Fruit fly (Drosophila melanogaster) whole organism, pupa: ENCODE data around the gene CG12219.

Source experiments
- CG12605 ChIP-seq: fragments of 200-800 bp; sonication (Bioruptor generic); IDR thresholded peaks from 2 replicates; pipeline ENCODE4 v1.3.6; 2022; ENCODE audit warnings: missing biosample characterization, missing genetic modification characterization
- CG15710 ChIP-seq: fragments of 200-800 bp; sonication (Bioruptor generic); optimal IDR thresholded peaks from 2 replicates; lab custom pipeline; 2018; ENCODE audit warnings: missing biosample characterization, mild to moderate bottlenecking, missing genetic modification characterization, moderate library complexity
- CG32121 ChIP-seq: fragments of 200-800 bp; sonication (Bioruptor generic); IDR thresholded peaks from 2 replicates; pipeline ENCODE4 v1.3.6; 2022; ENCODE audit warnings: missing biosample characterization, missing genetic modification characterization
- CG34367 ChIP-seq: fragments of 200-800 bp; sonication (Bioruptor generic); optimal IDR thresholded peaks from 2 replicates; lab custom pipeline; 2018; ENCODE audit warnings: missing biosample characterization, mild to moderate bottlenecking, missing genetic modification characterization
- CG8159 ChIP-seq: fragments of 200-800 bp; sonication (Bioruptor generic); optimal IDR thresholded peaks from 3 replicates; lab custom pipeline; 2018; ENCODE audit warnings: missing biosample characterization, mild to moderate bottlenecking, missing genetic modification characterization, moderate library complexity
- CG8301 ChIP-seq: fragments of 200-800 bp; sonication (Bioruptor generic); optimal IDR thresholded peaks from 2 replicates; lab custom pipeline; 2018; ENCODE audit warnings: missing biosample characterization, mild to moderate bottlenecking, missing genetic modification characterization
- CG9948 ChIP-seq: fragments of 200-800 bp; sonication (Bioruptor generic); optimal IDR thresholded peaks from 2 replicates; lab custom pipeline; 2018; ENCODE audit warnings: missing biosample characterization, mild to moderate bottlenecking, missing genetic modification characterization, moderate library complexity
- D1 ChIP-seq: fragments of 200-800 bp; sonication (Bioruptor generic); optimal IDR thresholded peaks from 2 replicates; lab custom pipeline; 2018; ENCODE audit warnings: missing biosample characterization, mild to moderate bottlenecking, missing genetic modification characterization, moderate library complexity
- Ets98B ChIP-seq: fragments of 200-800 bp; sonication (Bioruptor generic); IDR thresholded peaks from 2 replicates; pipeline ENCODE4 v1.3.6; 2022; ENCODE audit warnings: missing biosample characterization, missing genetic modification characterization
- Pif1A ChIP-seq: fragments of 200-800 bp; sonication (Bioruptor generic); optimal IDR thresholded peaks from 3 replicates; lab custom pipeline; 2016; ENCODE audit warnings: missing biosample characterization, missing genetic modification characterization
- Snoo ChIP-seq: fragments of 200-800 bp; sonication (Bioruptor generic); optimal IDR thresholded peaks from 3 replicates; lab custom pipeline; 2017; ENCODE audit warnings: missing biosample characterization, mild to moderate bottlenecking, missing genetic modification characterization, inconsistent platforms
- gl ChIP-seq: fragments of 200-800 bp; sonication (Bioruptor generic); optimal IDR thresholded peaks from 2 replicates; lab custom pipeline; 2018; ENCODE audit warnings: missing biosample characterization, mild to moderate bottlenecking, missing genetic modification characterization
- rn ChIP-seq: fragments of 200-800 bp; sonication (Bioruptor generic); IDR thresholded peaks from 2 replicates; pipeline ENCODE4 v1.3.6; 2022; ENCODE audit warnings: missing biosample characterization, missing genetic modification characterization

DNA sequence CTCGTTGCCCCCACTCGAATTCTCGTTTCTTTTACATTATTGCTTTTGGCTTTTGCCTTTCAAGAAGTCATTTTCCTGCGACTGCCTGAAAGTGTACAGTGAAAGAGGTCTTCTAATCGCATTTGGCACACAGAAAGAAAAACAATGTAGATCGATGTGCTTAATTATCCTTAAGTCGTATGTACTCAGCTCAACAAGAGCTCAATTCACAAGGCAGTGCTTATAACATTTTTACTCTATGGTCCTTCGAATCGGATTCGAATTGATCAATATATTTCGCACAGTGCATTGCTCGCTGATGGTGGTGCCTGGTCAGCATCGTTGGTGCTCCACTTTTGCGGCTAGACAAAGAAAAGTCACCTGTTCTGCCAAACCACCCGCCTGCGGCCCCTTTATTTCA, 9.3 kb upstream of the CG12219 start:
- TF ChIP-seq CG34367 (tag; lab: Kevin White, UChicago) (no peak), Snoo (no peak), CG15710 (tag; lab: Kevin White, UChicago) (no peak), Pif1A (no peak), CG32121 (GFP tag; lab: Robert Waterston, UW) (no peak), CG8159 (tag; lab: Kevin White, UChicago) (no peak), CG12605 (GFP tag; lab: Robert Waterston, UW) (no peak), CG8301 (tag; lab: Kevin White, UChicago) (peak; percentile 27), D1 (tag; lab: Kevin White, UChicago) (no peak), rn (GFP tag; lab: Robert Waterston, UW) (no peak), Ets98B (no peak), gl (tag; lab: Kevin White, UChicago) (no peak), CG9948 (no peak)
